Worm (Caenorhabditis elegans) whole organism, L4 larva: Measurements from ENCODE around the gene rfk-1.

Source experiments
- F26F4.8 ChIP-seq: fragments of 200-800 bp; sonication (Bioruptor generic); conservative IDR thresholded peaks from 2 replicates; pipeline ENCODE4 v1.3.6; 2022; ENCODE audit warnings: missing genetic modification characterization, missing compliant biosample characterization
- F37D6.2 ChIP-seq: sonication (generic microtip); optimal IDR thresholded peaks from 2 replicates; lab custom pipeline; 2016; ENCODE audit warnings: mild to moderate bottlenecking, missing genetic modification characterization, missing compliant biosample characterization
- F49E8.2 ChIP-seq: sonication (generic microtip); optimal IDR thresholded peaks from 2 replicates; lab custom pipeline; 2016; ENCODE audit warnings: missing compliant biosample characterization, mild to moderate bottlenecking, missing genetic modification characterization, borderline replicate concordance
- T26A8.4 ChIP-seq: fragments of 200-800 bp; sonication (Bioruptor generic); IDR thresholded peaks from 2 replicates; pipeline ENCODE4 v1.3.6; 2022; ENCODE audit warnings: missing genetic modification characterization, missing compliant biosample characterization
- Y48G9A.11 ChIP-seq: fragments of 200-800 bp; sonication (Bioruptor generic); IDR thresholded peaks from 2 replicates; pipeline ENCODE4 v1.3.6; 2022; ENCODE audit warnings: missing genetic modification reagents, missing genetic modification characterization, missing compliant biosample characterization
- Y75B8A.6 ChIP-seq: fragments of 200-800 bp; sonication (Bioruptor generic); IDR thresholded peaks from 2 replicates; pipeline ENCODE4 v1.3.6; 2022; ENCODE audit warnings: missing genetic modification reagents, missing genetic modification characterization, missing compliant biosample characterization
- aha-1 ChIP-seq: fragments of 150-350 bp; peaks from one replicate; lab custom pipeline; 2014; ENCODE audit warnings: missing biosample characterization, missing genetic modification characterization
- aly-2 ChIP-seq: sonication (generic microtip); optimal IDR thresholded peaks from 2 replicates; lab custom pipeline; 2018; ENCODE audit warnings: missing biosample characterization, missing genetic modification characterization
- ama-1 ChIP-seq: fragments of 150-350 bp; optimal IDR thresholded peaks from 2 replicates; lab custom pipeline; 2014; ENCODE audit warnings: inconsistent platforms, mixed read lengths
- arid-1 ChIP-seq: fragments of 200-800 bp; sonication (Bioruptor generic); conservative IDR thresholded peaks from 2 replicates; pipeline ENCODE4 v1.3.6; 2022; ENCODE audit warnings: missing genetic modification reagents, missing genetic modification characterization, missing compliant biosample characterization
- attf-4 ChIP-seq: sonication (generic microtip); optimal IDR thresholded peaks from 3 replicates; lab custom pipeline; 2017; ENCODE audit warnings: missing biosample characterization, missing genetic modification characterization
- ceh-20 ChIP-seq: fragments of 200-800 bp; sonication (Bioruptor generic); IDR thresholded peaks from 2 replicates; pipeline ENCODE4 v1.3.6; 2022; ENCODE audit warnings: missing genetic modification reagents, missing genetic modification characterization, missing compliant biosample characterization
- ceh-28 ChIP-seq: fragments of 150-350 bp; optimal IDR thresholded peaks from 2 replicates; lab custom pipeline; 2014; ENCODE audit warnings: missing biosample characterization, missing genetic modification reagents, missing genetic modification characterization
- ces-1 ChIP-seq: fragments of 150-350 bp; sonication (generic microtip); optimal IDR thresholded peaks from 4 replicates; lab custom pipeline; 2014; ENCODE audit warnings: missing biosample characterization, missing genetic modification reagents, missing genetic modification characterization
- daf-16 ChIP-seq, 3 experiments: sonication (generic microtip); optimal IDR thresholded peaks; 2 replicates each; lab custom pipeline; 2016 to 2017; ENCODE audit warnings: missing genetic modification characterization in 3 of 3, missing genetic modification reagents in 3 of 3, mild to moderate bottlenecking in 2 of 3, missing compliant biosample characterization in 2 of 3, missing biosample characterization in 1 of 3, moderate library complexity in 1 of 3
- dmd-6 ChIP-seq: fragments of 200-800 bp; sonication (Bioruptor generic); IDR thresholded peaks from 2 replicates; pipeline ENCODE4 v1.3.6; 2022; ENCODE audit warnings: missing genetic modification reagents, missing genetic modification characterization, missing compliant biosample characterization
- egl-43 ChIP-seq: fragments of 200-800 bp; sonication (Bioruptor generic); IDR thresholded peaks from 2 replicates; pipeline ENCODE4 v1.3.6; 2022; ENCODE audit warnings: missing genetic modification reagents, missing genetic modification characterization, missing compliant biosample characterization
- hlh-11 ChIP-seq: fragments of 200-800 bp; sonication (Bioruptor generic); optimal IDR thresholded peaks from 2 replicates; lab custom pipeline; 2018; ENCODE audit warnings: mild to moderate bottlenecking, missing genetic modification characterization, missing compliant biosample characterization
- hmg-1.1 ChIP-seq: fragments of 200-800 bp; sonication (Bioruptor generic); IDR thresholded peaks from 2 replicates; pipeline ENCODE4 v1.3.6; 2022; ENCODE audit warnings: missing genetic modification reagents, missing genetic modification characterization, missing compliant biosample characterization
- lin-38 ChIP-seq: fragments of 200-800 bp; sonication (Bioruptor generic); IDR thresholded peaks from 2 replicates; pipeline ENCODE4 v1.3.6; 2022; ENCODE audit warnings: missing genetic modification reagents, missing genetic modification characterization, missing compliant biosample characterization
- lir-3 ChIP-seq: sonication (generic microtip); optimal IDR thresholded peaks from 2 replicates; lab custom pipeline; 2016; ENCODE audit warnings: mild to moderate bottlenecking, missing genetic modification characterization, missing compliant biosample characterization
- lsy-2 ChIP-seq, 2 experiments: fragments of 150-350 bp in 1 of 2; sonication (generic microtip) in 1 of 2; optimal IDR thresholded peaks; 2 replicates each; lab custom pipeline; 2014 to 2017; ENCODE audit warnings: missing biosample characterization in 2 of 2, missing genetic modification characterization in 2 of 2
- madf-9 ChIP-seq: fragments of 200-800 bp; sonication (Bioruptor generic); conservative IDR thresholded peaks from 2 replicates; pipeline ENCODE4 v1.3.6; 2022; ENCODE audit warnings: missing genetic modification reagents, missing genetic modification characterization, missing compliant biosample characterization
- mdl-1 ChIP-seq, 2 experiments: fragments of 150-350 bp in 1 of 2; sonication (generic microtip) in 1 of 2; optimal IDR thresholded peaks; 2 replicates each; lab custom pipeline; 2014 to 2017; ENCODE audit warnings: missing biosample characterization in 2 of 2, missing genetic modification characterization in 2 of 2
- mes-2 ChIP-seq: sonication (generic microtip); optimal IDR thresholded peaks from 2 replicates; lab custom pipeline; 2016; ENCODE audit warnings: missing genotype, mild to moderate bottlenecking, missing genetic modification characterization, missing compliant biosample characterization; ENCODE audit not compliant: poor library complexity, severe bottlenecking
- nhr-11 ChIP-seq: fragments of 150-350 bp; optimal IDR thresholded peaks from 2 replicates; lab custom pipeline; 2014; ENCODE audit warnings: missing biosample characterization, missing genetic modification characterization
- nhr-111 ChIP-seq: fragments of 200-800 bp; sonication (Bioruptor generic); optimal IDR thresholded peaks from 2 replicates; lab custom pipeline; 2018; ENCODE audit warnings: mild to moderate bottlenecking, missing genetic modification characterization, missing compliant biosample characterization
- nhr-237 ChIP-seq: sonication (generic microtip); optimal IDR thresholded peaks from 2 replicates; lab custom pipeline; 2017; ENCODE audit warnings: missing biosample characterization, missing genetic modification characterization
- nhr-25 ChIP-seq: sonication (generic microtip); optimal IDR thresholded peaks from 2 replicates; lab custom pipeline; 2017; ENCODE audit warnings: missing genetic modification characterization, mild to moderate bottlenecking, missing compliant biosample characterization, antibody characterized with exemption, moderate library complexity, borderline replicate concordance; ENCODE audit not compliant: insufficient read depth
- nhr-28 ChIP-seq: fragments of 150-350 bp; optimal IDR thresholded peaks from 2 replicates; lab custom pipeline; 2014; ENCODE audit warnings: missing biosample characterization, missing genetic modification characterization
- nhr-41 ChIP-seq: fragments of 200-800 bp; sonication (Bioruptor generic); IDR thresholded peaks from 2 replicates; pipeline ENCODE4 v1.3.6; 2022; ENCODE audit warnings: missing genetic modification reagents, missing genetic modification characterization, missing compliant biosample characterization
- nhr-42 ChIP-seq: fragments of 200-800 bp; sonication (Bioruptor generic); IDR thresholded peaks from 2 replicates; pipeline ENCODE4 v1.3.6; 2022; ENCODE audit warnings: missing genetic modification characterization, missing compliant biosample characterization
- nhr-48 ChIP-seq: sonication (generic microtip); optimal IDR thresholded peaks from 2 replicates; lab custom pipeline; 2016; ENCODE audit warnings: mild to moderate bottlenecking, missing genetic modification characterization, missing compliant biosample characterization
- nhr-6 ChIP-seq: fragments of 150-350 bp; optimal IDR thresholded peaks from 2 replicates; lab custom pipeline; 2014; ENCODE audit warnings: missing biosample characterization, missing genetic modification characterization
- pqm-1 ChIP-seq: sonication (generic microtip); optimal IDR thresholded peaks from 2 replicates; lab custom pipeline; 2017; ENCODE audit warnings: missing biosample characterization, missing genetic modification characterization
- saeg-2 ChIP-seq: fragments of 200-800 bp; sonication (Bioruptor generic); IDR thresholded peaks from 2 replicates; pipeline ENCODE4 v1.3.6; 2022; ENCODE audit warnings: missing genetic modification reagents, missing genetic modification characterization, missing compliant biosample characterization
- set-16 ChIP-seq: fragments of 200-800 bp; sonication (Bioruptor generic); IDR thresholded peaks from 2 replicates; pipeline ENCODE4 v1.3.6; 2022; ENCODE audit warnings: missing genetic modification reagents, missing genetic modification characterization, missing compliant biosample characterization
- spr-1 ChIP-seq: sonication (generic microtip); optimal IDR thresholded peaks from 2 replicates; lab custom pipeline; 2016; ENCODE audit warnings: mild to moderate bottlenecking, missing genetic modification characterization, missing compliant biosample characterization
- tra-1 ChIP-seq: fragments of 200-800 bp; sonication (Bioruptor generic); IDR thresholded peaks from 2 replicates; pipeline ENCODE4 v1.3.6; 2022; ENCODE audit warnings: missing genetic modification reagents, missing genetic modification characterization, missing compliant biosample characterization
- unc-130 ChIP-seq: sonication (generic microtip); optimal IDR thresholded peaks from 2 replicates; lab custom pipeline; 2016; ENCODE audit warnings: missing genetic modification reagents, missing genetic modification characterization, missing compliant biosample characterization
- zip-11 ChIP-seq: fragments of 200-800 bp; sonication (Bioruptor generic); IDR thresholded peaks from 2 replicates; pipeline ENCODE4 v1.3.6; 2022; ENCODE audit warnings: missing genetic modification characterization, missing compliant biosample characterization
- ztf-7 ChIP-seq: fragments of 150-350 bp; optimal IDR thresholded peaks from 2 replicates; lab custom pipeline; 2014; ENCODE audit warnings: missing biosample characterization, missing genetic modification characterization

Gene rfk-1

DNA sequence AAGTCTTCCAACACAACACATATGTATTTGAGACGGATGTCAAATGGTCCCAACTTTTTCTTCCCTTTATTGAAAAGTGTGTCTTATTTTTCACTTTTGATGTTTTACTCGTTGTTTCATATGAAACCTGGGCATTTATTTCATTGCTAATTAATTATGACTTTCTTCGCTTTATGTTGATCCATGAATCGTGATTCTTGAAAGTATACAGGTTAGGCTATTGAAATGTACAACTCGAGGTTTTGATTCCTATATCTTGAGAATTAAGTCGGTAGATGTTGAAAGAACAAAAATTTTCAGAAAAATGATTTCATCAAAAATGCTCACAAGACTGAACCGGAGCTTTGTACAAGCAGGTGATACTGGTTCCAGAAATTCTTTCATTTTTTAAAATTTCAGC is 22.2 kb downstream of the rfk-1 start, which contains the start of gene nfu-1:
Gene nfu-1 (plus strand): TSS at position 301 of the 400 bp plus-strand sequence.
- TF ChIP-seq ztf-7 (tag; lab: Kevin White, UChicago) (no peak), ama-1 (lab: Kevin White, UChicago) (no peak), mdl-1 (tag; optimal IDR thresholded peaks at IDR 0.05; lab: Kevin White, UChicago) (no peak), hmg-1.1 (no peak), arid-1 (GFP tag; lab: Robert Waterston, UW) (0 out of 2 replicates have a peak, but pooled peaks have one; percentile 22), F49E8.2 (tag; lab: Kevin White, UChicago) (peak; percentile 0), nhr-25 (tag; lab: Kevin White, UChicago) (no peak)
- TF ChIP-seq, all 104 proteins: peak for 2

DNA sequence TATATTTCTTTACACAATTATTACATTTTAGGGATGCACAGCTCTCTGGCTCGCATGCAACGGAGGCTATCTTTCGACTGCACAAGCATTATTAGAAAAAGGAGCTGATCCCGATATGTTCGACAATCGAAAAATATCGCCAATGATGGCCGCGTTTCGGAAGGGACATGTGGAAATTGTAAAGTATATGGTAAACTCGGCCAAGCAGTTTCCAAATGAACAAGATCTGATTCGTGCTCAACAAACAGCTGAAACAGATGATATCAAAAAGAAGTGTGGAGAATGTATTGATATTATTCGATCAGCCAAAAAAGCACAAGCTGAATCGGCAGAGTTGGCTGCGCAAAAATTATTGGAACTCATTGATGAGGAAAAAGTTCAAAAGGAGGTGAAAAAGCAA is 26.4 kb downstream of the rfk-1 start:
- TF ChIP-seq aha-1 (tag; lab: Kevin White, UChicago): peak; percentile 98
- no peak for TF ChIP-seq ceh-28 (tag; lab: Kevin White, UChicago)
- TF ChIP-seq lir-3 (tag; lab: Kevin White, UChicago): no peak
- TF ChIP-seq nhr-41 (GFP tag; lab: Robert Waterston, UW): no peak
- no peak for TF ChIP-seq ces-1

DNA sequence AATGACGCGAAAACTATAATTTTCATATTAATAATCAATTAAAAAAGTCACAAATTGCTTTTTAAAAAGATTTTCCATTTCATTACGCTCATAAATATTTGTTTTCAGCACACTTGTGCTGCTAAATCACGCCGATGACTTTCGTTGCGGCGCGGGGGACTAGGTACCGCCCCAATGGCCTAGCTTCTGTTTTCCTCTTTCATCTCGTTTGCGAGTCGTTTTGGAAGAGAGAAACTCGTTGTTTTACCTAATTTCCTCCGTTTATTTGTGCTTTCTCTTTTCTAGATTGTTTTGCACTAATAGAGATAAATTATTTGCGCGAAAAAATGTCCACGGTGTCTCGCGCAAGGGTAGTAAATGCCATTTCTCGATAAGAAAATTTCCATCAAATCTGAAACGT is 28.2 kb downstream of the rfk-1 start:
- TF ChIP-seq aly-2 (peak; percentile 32), mes-2 (peak; percentile 52), set-16 (GFP tag; lab: Robert Waterston, UW) (no peak), tra-1 (GFP tag; lab: Robert Waterston, UW) (no peak), ces-1 (no peak), lin-38 (GFP tag; lab: Robert Waterston, UW) (no peak), Y48G9A.11 (GFP tag; lab: Robert Waterston, UW) (0 out of 2 replicates have a peak, but pooled peaks have one; percentile 12), nhr-6 (tag; lab: Kevin White, UChicago) (no peak), dmd-6 (GFP tag; lab: Robert Waterston, UW) (no peak), unc-130 (GFP tag; lab: Kevin White, UChicago) (peak; percentile 3), nhr-111 (no peak)

DNA sequence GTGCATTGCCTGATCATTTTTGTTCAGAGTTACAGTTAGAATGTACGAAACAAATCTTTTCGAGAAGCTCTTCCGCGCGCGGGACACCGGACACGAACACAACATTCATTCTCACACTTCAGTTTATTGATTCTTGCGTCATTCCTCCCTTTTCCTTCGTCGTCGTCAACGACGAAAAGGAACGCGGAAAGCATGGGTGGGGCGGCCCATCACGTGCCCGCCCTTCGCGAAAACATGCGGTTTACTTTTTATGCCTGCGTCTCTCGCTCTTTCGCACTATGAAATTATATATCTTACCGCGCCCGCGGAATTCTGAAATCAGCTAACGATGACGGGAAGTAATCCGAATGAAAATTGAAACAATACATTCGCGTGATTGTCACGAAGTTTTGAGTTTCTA is 28.7 kb downstream of the rfk-1 start:
- TF ChIP-seq nhr-11 (tag; lab: Kevin White, UChicago) (peak; percentile 16), attf-4 (tag; lab: Kevin White, UChicago) (no peak), ztf-7 (tag; lab: Kevin White, UChicago) (peak; percentile 15), nhr-237 (no peak), madf-9 (GFP tag; lab: Robert Waterston, UW) (peak; percentile 92), ceh-20 (GFP tag; lab: Robert Waterston, UW) (peak; percentile 62; the same call in 1 of the 2 replicates), dmd-6 (GFP tag; lab: Robert Waterston, UW) (peak; percentile 51), mdl-1 (tag; optimal IDR thresholded peaks at IDR 0.05; lab: Kevin White, UChicago) (peak; percentile 57 to 89), arid-1 (GFP tag; lab: Robert Waterston, UW) (no peak), spr-1 (peak; percentile 46), nhr-42 (GFP tag; lab: Robert Waterston, UW) (no peak), egl-43 (GFP tag; lab: Robert Waterston, UW) (peak; percentile 48; the same call in 1 of the 2 replicates), F26F4.8 (GFP tag; lab: Robert Waterston, UW) (0 out of 2 replicates have a peak, but pooled peaks have one; percentile 4), tra-1 (GFP tag; lab: Robert Waterston, UW) (0 out of 2 replicates have a peak, but pooled peaks have one; percentile 40), pqm-1 (no peak), nhr-48 (tag; lab: Kevin White, UChicago) (peak; percentile 64), unc-130 (GFP tag; lab: Kevin White, UChicago) (peak; percentile 24), daf-16 (GFP tag; optimal IDR thresholded peaks at IDR 0.05; lab: Kevin White, UChicago) (peak in 1 of 2 experiments; percentile 29), daf-16 (tag; optimal IDR thresholded peaks at IDR 0.05; lab: Kevin White, UChicago) (peak; percentile 44), ama-1 (lab: Kevin White, UChicago) (peak; percentile 61), aha-1 (tag; lab: Kevin White, UChicago) (peak; percentile 98), zip-11 (GFP tag; lab: Robert Waterston, UW) (no peak), lsy-2 (tag; optimal IDR thresholded peaks at IDR 0.05; lab: Kevin White, UChicago) (peak in 1 of 2 experiments; percentile 63), nhr-25 (tag; lab: Kevin White, UChicago) (no peak), nhr-111 (no peak), nhr-41 (GFP tag; lab: Robert Waterston, UW) (no peak), nhr-28 (tag; lab: Kevin White, UChicago) (peak; percentile 31), hmg-1.1 (peak; percentile 52; the same call in 1 of the 2 replicates), hlh-11 (tag; lab: Kevin White, UChicago) (peak; percentile 82), T26A8.4 (GFP tag; lab: Robert Waterston, UW) (0 out of 2 replicates have a peak, but pooled peaks have one; percentile 21), saeg-2 (GFP tag; lab: Robert Waterston, UW) (0 out of 2 replicates have a peak, but pooled peaks have one; percentile 11), F37D6.2 (tag; lab: Kevin White, UChicago) (peak; percentile 29), aly-2 (no peak), Y75B8A.6 (GFP tag; lab: Robert Waterston, UW) (no peak)
